Fruit fly (Drosophila melanogaster) whole organism, prepupa: ENCODE data around the gene CG14840.
A peak's percentile ranks its signal among the peaks of the same experiment; 100 is the strongest.

Source experiments
- CG10631 ChIP-seq: fragments of 200-800 bp; sonication (Bioruptor generic); optimal IDR thresholded peaks from 2 replicates; lab custom pipeline; 2016; ENCODE audit warnings: missing biosample characterization, missing genetic modification characterization
- CG11762 ChIP-seq: fragments of 200-800 bp; sonication (Bioruptor generic); optimal IDR thresholded peaks from 3 replicates; lab custom pipeline; 2016; ENCODE audit warnings: missing biosample characterization, missing genetic modification characterization; ENCODE audit not compliant: insufficient read depth
- CG16779 ChIP-seq: fragments of 200-800 bp; sonication (Bioruptor generic); optimal IDR thresholded peaks from 3 replicates; lab custom pipeline; 2017; ENCODE audit warnings: missing biosample characterization, mild to moderate bottlenecking, missing genetic modification characterization
- CG32006 ChIP-seq: fragments of 200-800 bp; sonication (Bioruptor generic); optimal IDR thresholded peaks from 3 replicates; lab custom pipeline; 2017; ENCODE audit warnings: missing biosample characterization, mild to moderate bottlenecking, missing genetic modification characterization
- CG6163 ChIP-seq: fragments of 200-800 bp; sonication (Bioruptor generic); IDR thresholded peaks from 3 replicates; pipeline ENCODE4 v1.3.6; 2022; ENCODE audit warnings: missing biosample characterization, missing genetic modification characterization
- CG6276 ChIP-seq: fragments of 200-800 bp; sonication (Bioruptor generic); optimal IDR thresholded peaks from 2 replicates; lab custom pipeline; 2017; ENCODE audit warnings: missing biosample characterization, mild to moderate bottlenecking, missing genetic modification characterization
- CG6792 ChIP-seq: fragments of 200-800 bp; sonication (Bioruptor generic); optimal IDR thresholded peaks from 3 replicates; lab custom pipeline; 2016; ENCODE audit warnings: missing biosample characterization, missing genetic modification characterization
- CG8119 ChIP-seq: fragments of 200-800 bp; sonication (Bioruptor generic); IDR thresholded peaks from 3 replicates; pipeline ENCODE4 v1.3.6; 2022; ENCODE audit warnings: missing biosample characterization, missing genetic modification characterization
- CG8319 ChIP-seq: fragments of 200-800 bp; sonication (Bioruptor generic); optimal IDR thresholded peaks from 3 replicates; lab custom pipeline; 2016; ENCODE audit warnings: missing biosample characterization, missing genetic modification characterization
- Eip93F ChIP-seq: fragments of 200-800 bp; sonication (Bioruptor generic); optimal IDR thresholded peaks from 2 replicates; lab custom pipeline; 2016; ENCODE audit warnings: missing biosample characterization, mild to moderate bottlenecking, missing genetic modification characterization
- Ets21C ChIP-seq: fragments of 200-800 bp; sonication (Bioruptor generic); optimal IDR thresholded peaks from 3 replicates; lab custom pipeline; 2016; ENCODE audit warnings: missing biosample characterization, missing genetic modification characterization
- Gug ChIP-seq: fragments of 200-800 bp; sonication (Bioruptor generic); IDR thresholded peaks from 2 replicates; pipeline ENCODE4 v1.3.6; 2022; ENCODE audit warnings: missing biosample characterization, missing genetic modification characterization
- Hr38 ChIP-seq: sonication (Bioruptor generic); optimal IDR thresholded peaks from 2 replicates; lab custom pipeline; 2016; ENCODE audit warnings: missing biosample characterization, missing genetic modification characterization
- Met ChIP-seq: fragments of 200-800 bp; sonication (Bioruptor generic); optimal IDR thresholded peaks from 3 replicates; lab custom pipeline; 2016; ENCODE audit warnings: missing biosample characterization, missing genetic modification characterization
- acj6 ChIP-seq: fragments of 200-800 bp; sonication (Bioruptor generic); optimal IDR thresholded peaks from 3 replicates; lab custom pipeline; 2016; ENCODE audit warnings: missing biosample characterization, missing genetic modification characterization
- dac ChIP-seq: fragments of 200-800 bp; sonication (Bioruptor generic); optimal IDR thresholded peaks from 2 replicates; lab custom pipeline; 2017; ENCODE audit warnings: missing biosample characterization, mild to moderate bottlenecking, missing genetic modification characterization
- dsx ChIP-seq: fragments of 200-800 bp; optimal IDR thresholded peaks from 3 replicates; lab custom pipeline; 2019; ENCODE audit warnings: missing biosample characterization, mild to moderate bottlenecking, missing genetic modification characterization, moderate library complexity; ENCODE audit not compliant: poor library complexity, severe bottlenecking
- eg ChIP-seq: fragments of 200-800 bp; sonication (Bioruptor generic); IDR thresholded peaks from 3 replicates; pipeline ENCODE4 v1.3.6; 2022; ENCODE audit warnings: missing biosample characterization, missing genetic modification characterization
- fd85E ChIP-seq: fragments of 200-800 bp; sonication (Bioruptor generic); optimal IDR thresholded peaks from 3 replicates; lab custom pipeline; 2016; ENCODE audit warnings: missing biosample characterization, missing genetic modification characterization
- lz ChIP-seq: fragments of 200-800 bp; sonication (Bioruptor generic); optimal IDR thresholded peaks from 3 replicates; lab custom pipeline; 2016; ENCODE audit warnings: missing biosample characterization, missing genetic modification characterization
- pdm3 ChIP-seq: fragments of 200-800 bp; sonication (Bioruptor generic); optimal IDR thresholded peaks from 3 replicates; lab custom pipeline; 2016; ENCODE audit warnings: missing biosample characterization, missing genetic modification characterization
- spab ChIP-seq: fragments of 200-800 bp; sonication (Bioruptor generic); optimal IDR thresholded peaks from 2 replicates; lab custom pipeline; 2017; ENCODE audit warnings: missing biosample characterization, mild to moderate bottlenecking, missing genetic modification characterization, missing genetic modification reagents
- ss ChIP-seq, 2 experiments: fragments of 200-800 bp; sonication (Bioruptor generic); optimal IDR thresholded peaks; 2 replicates in 1 of 2; 3 replicates in 1 of 2; lab custom pipeline; 2017 to 2018; ENCODE audit warnings: mild to moderate bottlenecking in 2 of 2, missing biosample characterization in 2 of 2, missing genetic modification characterization in 2 of 2, moderate library complexity in 1 of 2

CG14840 gene

DNA sequence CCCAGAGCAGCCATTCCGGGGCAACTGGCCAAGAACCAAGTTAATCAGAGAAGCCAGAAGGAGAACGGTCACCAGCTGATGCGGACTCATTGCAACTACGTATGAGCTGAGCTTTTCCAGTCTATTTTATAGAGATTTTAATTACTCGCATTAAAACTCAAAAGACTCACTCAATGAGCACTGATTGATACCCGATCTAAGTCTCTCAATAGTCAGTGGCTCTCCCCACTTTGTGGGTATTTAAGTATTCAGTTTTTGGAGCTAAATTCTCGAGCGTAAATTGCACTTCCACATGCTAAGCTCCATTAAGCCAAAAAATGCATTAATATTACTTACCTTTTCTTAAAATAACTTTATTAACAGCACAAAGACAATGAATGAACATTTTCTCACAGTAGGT, 40.9 kb downstream of the CG14840 start, which contains the start of gene CG31326:
Gene CG31326 (minus strand): TSS at position 101 of the 400 bp plus-strand sequence.
- TF ChIP-seq dac (GFP tag; lab: Kevin White, UChicago): no peak
- no peak for TF ChIP-seq Eip93F (GFP tag; lab: Kevin White, UChicago)
- no peak for TF ChIP-seq Met (GFP tag; lab: Kevin White, UChicago)
- no peak for TF ChIP-seq CG8119
- no peak for TF ChIP-seq CG8319 (GFP tag; lab: Kevin White, UChicago)
- TF ChIP-seq Hr38 (GFP tag; lab: Kevin White, UChicago): no peak
- TF ChIP-seq Ets21C: no peak
- TF ChIP-seq spab (GFP tag; lab: Kevin White, UChicago): no peak
- no peak for TF ChIP-seq CG6792 (GFP tag; lab: Kevin White, UChicago)

DNA sequence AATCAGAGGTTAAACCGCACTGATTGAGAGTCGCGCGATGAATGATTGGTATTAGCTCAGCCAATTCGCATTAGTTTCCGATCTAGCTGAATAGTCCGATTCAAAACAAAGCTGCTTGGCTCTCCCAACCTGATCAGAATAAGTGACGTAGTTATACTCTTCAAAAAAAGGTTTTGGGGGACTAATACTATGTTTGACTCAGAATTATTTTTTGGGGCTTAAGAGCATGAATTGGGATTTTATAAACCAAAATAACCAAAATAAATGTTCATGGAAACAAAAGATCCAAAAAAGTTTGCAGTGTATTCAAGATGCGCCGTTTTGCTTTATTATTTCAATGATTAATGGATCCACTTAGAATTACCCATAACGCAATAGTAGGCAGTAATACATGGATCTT, 43.2 kb downstream of the CG14840 start, which contains the start of gene CG9649:
Gene CG9649 (minus strand): TSS at position 44 of the 400 bp plus-strand sequence.
- TF ChIP-seq Gug (0 out of 2 replicates have a peak, but pooled peaks have one; percentile 23), CG6276 (GFP tag; lab: Kevin White, UChicago) (no peak), eg (GFP tag; lab: Robert Waterston, UW) (peak; percentile 53; the same call in 1 of the 3 replicates)

dm6 chr3R:14214776-14215175, 46.2 kb downstream of the CG14840 start, which contains the start of gene Dop1R1:
Gene Dop1R1, minus strand, starts transcription at chr3R:14214810.
- no peak for TF ChIP-seq fd85E
- TF ChIP-seq pdm3: no peak
- TF ChIP-seq ss (GFP tag; optimal IDR thresholded peaks at IDR 0.05; lab: Kevin White, UChicago): no peak
- no peak for TF ChIP-seq CG10631 (GFP tag; lab: Kevin White, UChicago)
- TF ChIP-seq CG32006: no peak
- no peak for TF ChIP-seq lz (GFP tag; lab: Kevin White, UChicago)
- no peak for TF ChIP-seq CG11762 (GFP tag; lab: Kevin White, UChicago)
- no peak for TF ChIP-seq dsx (GFP tag; lab: Kevin White, UChicago)
- TF ChIP-seq acj6 (GFP tag; lab: Kevin White, UChicago): no peak
- TF ChIP-seq CG6163 (GFP tag; lab: Robert Waterston, UW): no peak
- no peak for TF ChIP-seq CG16779 (tag; lab: Kevin White, UChicago)
